Worm (Caenorhabditis elegans): ENCODE results near the gene mdt-11.

The mdt-11 gene

DNA sequence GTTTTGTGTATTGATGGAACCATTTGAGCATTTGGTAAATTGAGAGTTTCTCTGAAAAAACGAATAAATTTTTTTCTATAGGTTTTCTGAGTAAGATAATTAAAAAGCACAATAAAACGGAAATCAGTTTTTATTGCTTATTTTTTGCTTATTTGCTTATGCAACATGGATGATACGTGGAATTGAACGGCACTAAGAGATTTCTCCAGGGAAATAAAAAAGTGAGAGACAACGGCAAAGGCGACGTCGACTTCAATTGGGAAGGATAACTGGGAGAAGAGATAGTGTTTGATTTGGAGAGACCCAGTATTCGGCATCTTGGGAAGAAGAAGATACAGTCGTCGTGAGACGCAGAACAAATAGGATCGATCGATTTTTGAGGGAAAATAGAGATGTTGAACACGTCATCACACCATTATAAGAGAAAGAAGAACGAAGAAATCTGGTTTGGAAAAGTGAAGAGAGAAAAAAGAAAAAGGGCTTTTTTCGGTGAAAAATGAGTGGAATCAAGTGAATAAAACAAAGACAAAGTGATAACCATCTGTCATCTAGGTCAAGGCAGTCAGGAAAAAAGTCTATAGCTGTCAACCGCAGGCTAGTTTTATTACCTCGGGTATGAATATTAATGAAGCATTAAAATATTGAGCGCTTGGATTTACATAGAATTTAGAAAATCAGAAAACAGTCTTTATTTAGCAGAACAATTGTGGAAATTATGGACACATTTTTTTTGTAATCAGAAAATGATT, 22.7 kb upstream of the mdt-11 start, which contains the start of gene tmem-131:
tmem-131 (minus strand) TSS at position 51 of the 749 bp plus-strand sequence.
- no peak for TF ChIP-seq tbx-8 (GFP tag; optimal IDR thresholded peaks at IDR 0.05)
- no peak for TF ChIP-seq ham-2 (GFP tag; optimal IDR thresholded peaks at IDR 0.05)
- no peak for TF ChIP-seq nhr-28 (tag; optimal IDR thresholded peaks at IDR 0.05)
- no peak for TF ChIP-seq hlh-1 (tag; optimal IDR thresholded peaks at IDR 0.05)
- TF ChIP-seq elt-3 (tag; optimal IDR thresholded peaks at IDR 0.05) = no peak
- TF ChIP-seq drap-1 (GFP tag; optimal IDR thresholded peaks at IDR 0.05) = no peak
- TF ChIP-seq M03D4.4 (tag; optimal IDR thresholded peaks at IDR 0.05) = no peak
- no peak for TF ChIP-seq nhr-76 (tag; optimal IDR thresholded peaks at IDR 0.05)

DNA sequence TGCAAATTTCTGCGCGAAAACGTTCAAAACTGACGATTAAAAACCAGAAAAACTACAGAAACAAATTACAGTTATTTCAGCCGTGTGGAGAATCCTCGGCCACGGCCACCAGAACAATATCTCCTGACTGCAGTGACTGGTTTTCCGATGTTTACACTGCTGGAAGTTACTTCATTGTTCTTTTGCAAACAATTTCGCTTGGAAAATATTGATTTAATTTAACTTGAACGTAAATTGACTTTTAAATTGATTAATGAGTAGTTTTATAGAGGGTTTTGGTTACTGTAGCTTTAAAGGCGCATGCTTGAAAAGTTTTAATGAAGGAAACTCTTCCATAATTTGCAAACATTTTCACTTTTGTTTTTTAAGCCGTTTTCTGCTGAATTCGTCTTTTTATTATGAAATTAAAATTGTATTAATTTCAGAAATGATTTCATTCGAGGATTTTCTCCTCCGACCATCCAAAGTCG, 22.0 kb upstream of the mdt-11 start, which contains the start of gene smcr-8:
smcr-8 (plus strand) TSS at position 420 of the 470 bp plus-strand sequence.
- TF ChIP-seq elt-1 (tag; optimal IDR thresholded peaks at IDR 0.05; ENCODE audit: borderline replicate concordance, insufficient read depth) = no peak
- no peak for TF ChIP-seq nhr-28 (tag; optimal IDR thresholded peaks at IDR 0.05)
- no peak for TF ChIP-seq bed-3 (GFP tag; optimal IDR thresholded peaks at IDR 0.05)
- no peak for TF ChIP-seq nhr-76 (tag; optimal IDR thresholded peaks at IDR 0.05)
- no peak for TF ChIP-seq lin-32 (GFP tag; optimal IDR thresholded peaks at IDR 0.05)
- no peak for TF ChIP-seq unc-62 (GFP tag; optimal IDR thresholded peaks at IDR 0.05)
- TF ChIP-seq zip-8 (tag; optimal IDR thresholded peaks at IDR 0.05) = no peak
- no peak for TF ChIP-seq unc-120 (tag; optimal IDR thresholded peaks at IDR 0.05; ENCODE audit: poor library complexity, severe bottlenecking)
- no peak for TF ChIP-seq M03D4.4 (tag; optimal IDR thresholded peaks at IDR 0.05)
- no peak for TF ChIP-seq unc-39 (tag; optimal IDR thresholded peaks at IDR 0.05)
- TF ChIP-seq cnd-1 (tag; optimal IDR thresholded peaks at IDR 0.05) = no peak

DNA sequence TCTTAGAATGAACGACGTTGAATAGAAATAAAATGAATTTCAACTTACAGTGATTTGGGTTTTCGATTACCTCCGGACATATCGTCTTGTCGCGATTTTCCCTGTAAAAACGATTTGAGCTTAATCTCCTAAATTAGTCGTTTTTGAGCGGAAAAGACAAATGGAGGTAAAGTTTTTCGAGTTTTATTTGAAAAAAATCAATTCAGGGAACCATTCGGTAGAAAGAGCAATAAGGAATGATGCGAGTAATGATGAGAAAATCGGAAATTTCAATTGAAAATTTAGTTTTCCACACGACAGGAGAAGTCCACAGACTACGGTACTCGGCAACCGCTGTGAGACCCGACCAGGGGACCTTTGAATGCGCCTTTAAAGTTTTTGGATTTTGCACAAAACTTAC, 18.8 kb upstream of the mdt-11 start, which contains the start of gene R144.10:
R144.10 (minus strand) TSS at position 101 of the 400 bp plus-strand sequence.
- TF ChIP-seq unc-39 (tag; optimal IDR thresholded peaks at IDR 0.05) = no peak
- TF ChIP-seq cnd-1 (tag; optimal IDR thresholded peaks at IDR 0.05) = no peak
- TF ChIP-seq nhr-76 (tag; optimal IDR thresholded peaks at IDR 0.05) = no peak
- no peak for TF ChIP-seq blmp-1 (tag; optimal IDR thresholded peaks at IDR 0.05)
- TF ChIP-seq drap-1 (GFP tag; optimal IDR thresholded peaks at IDR 0.05) = no peak
- TF ChIP-seq nhr-12 (tag; optimal IDR thresholded peaks at IDR 0.05) = no peak
- no peak for TF ChIP-seq snpc-4 (tag; optimal IDR thresholded peaks at IDR 0.05)
- no peak for TF ChIP-seq bed-3 (GFP tag; optimal IDR thresholded peaks at IDR 0.05)

DNA sequence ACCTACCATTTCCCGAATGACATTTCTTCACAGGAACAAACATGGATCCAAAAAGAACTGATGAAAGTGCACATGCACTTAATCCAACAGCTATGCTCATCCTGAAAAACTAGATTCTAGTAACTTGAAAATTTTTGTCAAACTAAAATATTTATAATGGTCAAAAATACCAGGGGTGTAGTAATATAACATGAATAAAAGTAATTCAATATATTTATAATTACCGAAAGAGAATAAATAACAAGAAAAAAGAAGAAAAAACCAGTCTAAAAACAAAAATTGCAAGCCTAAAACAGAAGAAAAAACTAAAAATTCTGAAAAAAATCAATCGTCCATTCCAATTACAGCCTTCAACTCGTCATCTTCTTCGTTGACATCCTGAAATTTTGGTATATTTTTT, 16.4 kb upstream of the mdt-11 start, which contains the start of gene R144.6:
R144.6 (minus strand) TSS at position 101 of the 400 bp plus-strand sequence.
- TF ChIP-seq lin-13 (tag; optimal IDR thresholded peaks at IDR 0.05) = no peak
- TF ChIP-seq zip-8 (tag; optimal IDR thresholded peaks at IDR 0.05) = no peak
- no peak for TF ChIP-seq mep-1 (tag; optimal IDR thresholded peaks at IDR 0.05)
- TF ChIP-seq lsy-2 (tag; optimal IDR thresholded peaks at IDR 0.05) = no peak
- no peak for TF ChIP-seq nhr-237 (tag; optimal IDR thresholded peaks at IDR 0.05)

DNA sequence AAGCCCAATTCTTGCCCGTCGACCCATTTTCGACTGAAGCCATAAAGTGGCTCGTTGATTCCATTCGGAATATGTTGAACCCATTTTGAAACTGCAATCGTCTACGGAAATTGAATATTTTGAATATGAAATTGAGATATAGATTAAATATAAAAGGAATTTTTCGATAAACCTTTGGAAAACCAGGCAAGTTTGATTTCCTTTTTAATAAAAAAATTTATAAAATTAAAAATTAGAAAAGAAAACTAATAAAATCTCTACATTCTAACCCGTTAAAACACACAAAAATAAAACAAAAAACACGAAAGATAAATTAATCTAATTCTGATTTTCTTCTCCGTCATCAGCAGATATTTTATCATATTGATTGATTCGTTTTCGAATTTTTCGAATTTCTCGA, 14.1 kb upstream of the mdt-11 start, which contains the start of gene R144.12:
R144.12 (minus strand) TSS at position 101 of the 400 bp plus-strand sequence.
- TF ChIP-seq ham-2 (GFP tag; optimal IDR thresholded peaks at IDR 0.05) = no peak
- TF ChIP-seq hlh-1 (tag; optimal IDR thresholded peaks at IDR 0.05) = no peak
- no peak for TF ChIP-seq ztf-11 (tag; optimal IDR thresholded peaks at IDR 0.05)
- no peak for TF ChIP-seq flh-1 (GFP tag; optimal IDR thresholded peaks at IDR 0.05)
- no peak for TF ChIP-seq ces-1 (GFP tag; optimal IDR thresholded peaks at IDR 0.05)
- TF ChIP-seq nhr-28 (tag; optimal IDR thresholded peaks at IDR 0.05) = no peak
- no peak for TF ChIP-seq mab-5 (tag; optimal IDR thresholded peaks at IDR 0.05)
- TF ChIP-seq mep-1 (tag; optimal IDR thresholded peaks at IDR 0.05) = no peak
- no peak for TF ChIP-seq unc-39 (tag; optimal IDR thresholded peaks at IDR 0.05)
- TF ChIP-seq unc-62 (GFP tag; optimal IDR thresholded peaks at IDR 0.05) = no peak
- TF ChIP-seq nhr-12 (tag; optimal IDR thresholded peaks at IDR 0.05) = no peak
- no peak for TF ChIP-seq drap-1 (GFP tag; optimal IDR thresholded peaks at IDR 0.05)
- no peak for TF ChIP-seq nhr-76 (tag; optimal IDR thresholded peaks at IDR 0.05)
- no peak for TF ChIP-seq lin-13 (tag; optimal IDR thresholded peaks at IDR 0.05)
- no peak for TF ChIP-seq unc-120 (tag; optimal IDR thresholded peaks at IDR 0.05; ENCODE audit: poor library complexity, severe bottlenecking)
- no peak for TF ChIP-seq bed-3 (GFP tag; optimal IDR thresholded peaks at IDR 0.05)
- TF ChIP-seq M03D4.4 (tag; optimal IDR thresholded peaks at IDR 0.05) = no peak
- TF ChIP-seq cnd-1 (tag; optimal IDR thresholded peaks at IDR 0.05) = no peak
- no peak for TF ChIP-seq ceh-39 (tag; optimal IDR thresholded peaks at IDR 0.05)

All from whole organism, mixed stage, embryonic.